Fruit fly (Drosophila melanogaster): Measurements from ENCODE around the gene CG14384.

- no peak for TF ChIP-seq CG10669 (GFP tag; optimal IDR thresholded peaks at IDR 0.05)
- TF ChIP-seq Ets96B (tag; optimal IDR thresholded peaks at IDR 0.05): no peak
- TF ChIP-seq CG11762 (GFP tag; optimal IDR thresholded peaks at IDR 0.05; ENCODE audit: insufficient read depth): no peak
- TF ChIP-seq fkh (GFP tag; optimal IDR thresholded peaks at IDR 0.05): no peak
- no peak for TF ChIP-seq vri (GFP tag; optimal IDR thresholded peaks at IDR 0.05)
- no peak for TF ChIP-seq topi (GFP tag; optimal IDR thresholded peaks at IDR 0.05)
- TF ChIP-seq salr (GFP tag; optimal IDR thresholded peaks at IDR 0.05): no peak
- no peak for TF ChIP-seq Gug (GFP tag; IDR thresholded peaks at IDR 0.05)
- TF ChIP-seq lz (GFP tag; optimal IDR thresholded peaks at IDR 0.05): no peak
- TF ChIP-seq CG11902 (GFP tag; optimal IDR thresholded peaks at IDR 0.05): no peak
- no peak for TF ChIP-seq Smox (GFP tag; optimal IDR thresholded peaks at IDR 0.05)
- no peak for TF ChIP-seq CG3919 (GFP tag; optimal IDR thresholded peaks at IDR 0.05)
These were observed 30.2 kb upstream of the CG14384 start, which contains the start of the genes CG17327, CG44194 and CG7518 for dm6 chr3R:12997550-12998233.
